Fruit fly (Drosophila melanogaster) whole organism, prepupa: ENCODE measurements around the gene elg1.

Experiments used
- CG10631 ChIP-seq: fragments of 200-800 bp; sonication (Bioruptor generic); optimal IDR thresholded peaks from 2 replicates; lab custom pipeline; 2016; ENCODE audit warnings: missing biosample characterization, missing genetic modification characterization
- CG11294 ChIP-seq: fragments of 200-800 bp; sonication (Bioruptor generic); IDR thresholded peaks from 2 replicates; pipeline ENCODE4 v1.3.6; 2022; ENCODE audit warnings: missing biosample characterization, missing genetic modification characterization
- CG11762 ChIP-seq: fragments of 200-800 bp; sonication (Bioruptor generic); optimal IDR thresholded peaks from 3 replicates; lab custom pipeline; 2016; ENCODE audit warnings: missing biosample characterization, missing genetic modification characterization; ENCODE audit not compliant: insufficient read depth
- CG11902 ChIP-seq: fragments of 200-800 bp; sonication (Bioruptor generic); optimal IDR thresholded peaks from 3 replicates; lab custom pipeline; 2016; ENCODE audit warnings: missing biosample characterization, missing genetic modification characterization
- CG15336 ChIP-seq: fragments of 200-800 bp; sonication (Bioruptor generic); IDR thresholded peaks from 2 replicates; pipeline ENCODE4 v1.3.6; 2022; ENCODE audit warnings: missing biosample characterization, missing genetic modification characterization
- CG1621 ChIP-seq: fragments of 200-800 bp; sonication (Bioruptor generic); optimal IDR thresholded peaks from 3 replicates; lab custom pipeline; 2018; ENCODE audit warnings: missing biosample characterization, mild to moderate bottlenecking, missing genetic modification characterization
- CG3032 ChIP-seq: fragments of 200-800 bp; optimal IDR thresholded peaks from 2 replicates; lab custom pipeline; 2019; ENCODE audit warnings: missing biosample characterization, mild to moderate bottlenecking, missing genetic modification characterization, moderate library complexity
- CG32006 ChIP-seq: fragments of 200-800 bp; sonication (Bioruptor generic); optimal IDR thresholded peaks from 3 replicates; lab custom pipeline; 2017; ENCODE audit warnings: missing biosample characterization, mild to moderate bottlenecking, missing genetic modification characterization
- CG3919 ChIP-seq: fragments of 200-800 bp; sonication (Bioruptor generic); optimal IDR thresholded peaks from 3 replicates; lab custom pipeline; 2016; ENCODE audit warnings: missing biosample characterization, missing genetic modification characterization
- CG6163 ChIP-seq: fragments of 200-800 bp; sonication (Bioruptor generic); IDR thresholded peaks from 3 replicates; pipeline ENCODE4 v1.3.6; 2022; ENCODE audit warnings: missing biosample characterization, missing genetic modification characterization
- CG6276 ChIP-seq: fragments of 200-800 bp; sonication (Bioruptor generic); optimal IDR thresholded peaks from 2 replicates; lab custom pipeline; 2017; ENCODE audit warnings: missing biosample characterization, mild to moderate bottlenecking, missing genetic modification characterization
- CG6808 ChIP-seq: fragments of 200-800 bp; sonication (Bioruptor generic); optimal IDR thresholded peaks from 3 replicates; lab custom pipeline; 2017; ENCODE audit warnings: missing biosample characterization, missing genetic modification characterization, mild to moderate bottlenecking, moderate library complexity, missing genetic modification reagents
- CG9139 ChIP-seq: fragments of 200-800 bp; sonication (Bioruptor generic); optimal IDR thresholded peaks from 3 replicates; lab custom pipeline; 2017; ENCODE audit warnings: missing biosample characterization, mild to moderate bottlenecking, missing genetic modification characterization
- Eip75B ChIP-seq: fragments of 200-800 bp; sonication (Bioruptor generic); optimal IDR thresholded peaks from 3 replicates; lab custom pipeline; 2016; ENCODE audit warnings: missing biosample characterization, missing genetic modification characterization
- Eip78C ChIP-seq: fragments of 200-800 bp; sonication (Bioruptor generic); peaks from one replicate; lab custom pipeline; 2016; ENCODE audit warnings: missing biosample characterization, missing genetic modification characterization
- Ets21C ChIP-seq: fragments of 200-800 bp; sonication (Bioruptor generic); optimal IDR thresholded peaks from 3 replicates; lab custom pipeline; 2016; ENCODE audit warnings: missing biosample characterization, missing genetic modification characterization
- Gug ChIP-seq: fragments of 200-800 bp; sonication (Bioruptor generic); IDR thresholded peaks from 2 replicates; pipeline ENCODE4 v1.3.6; 2022; ENCODE audit warnings: missing biosample characterization, missing genetic modification characterization
- Hr38 ChIP-seq: sonication (Bioruptor generic); optimal IDR thresholded peaks from 2 replicates; lab custom pipeline; 2016; ENCODE audit warnings: missing biosample characterization, missing genetic modification characterization
- Hr39 ChIP-seq: fragments of 200-800 bp; sonication (Bioruptor generic); optimal IDR thresholded peaks from 2 replicates; lab custom pipeline; 2016; ENCODE audit warnings: missing biosample characterization, missing genetic modification characterization
- Hr4 ChIP-seq: fragments of 200-800 bp; sonication (Bioruptor generic); optimal IDR thresholded peaks from 3 replicates; lab custom pipeline; 2016; ENCODE audit warnings: missing biosample characterization, missing genetic modification characterization
- OdsH ChIP-seq: fragments of 200-800 bp; sonication (Bioruptor generic); optimal IDR thresholded peaks from 3 replicates; lab custom pipeline; 2016; ENCODE audit warnings: missing biosample characterization, missing genetic modification characterization
- Smox ChIP-seq: fragments of 200-800 bp; sonication (Bioruptor generic); optimal IDR thresholded peaks from 3 replicates; lab custom pipeline; 2016; ENCODE audit warnings: missing biosample characterization, missing genetic modification characterization
- acj6 ChIP-seq: fragments of 200-800 bp; sonication (Bioruptor generic); optimal IDR thresholded peaks from 3 replicates; lab custom pipeline; 2016; ENCODE audit warnings: missing biosample characterization, missing genetic modification characterization
- cyc ChIP-seq: fragments of 200-800 bp; sonication (Bioruptor generic); optimal IDR thresholded peaks from 3 replicates; lab custom pipeline; 2016; ENCODE audit warnings: missing biosample characterization, missing genetic modification characterization
- dac ChIP-seq: fragments of 200-800 bp; sonication (Bioruptor generic); optimal IDR thresholded peaks from 2 replicates; lab custom pipeline; 2017; ENCODE audit warnings: missing biosample characterization, mild to moderate bottlenecking, missing genetic modification characterization
- dsx ChIP-seq: fragments of 200-800 bp; optimal IDR thresholded peaks from 3 replicates; lab custom pipeline; 2019; ENCODE audit warnings: missing biosample characterization, mild to moderate bottlenecking, missing genetic modification characterization, moderate library complexity; ENCODE audit not compliant: poor library complexity, severe bottlenecking
- eg ChIP-seq: fragments of 200-800 bp; sonication (Bioruptor generic); IDR thresholded peaks from 3 replicates; pipeline ENCODE4 v1.3.6; 2022; ENCODE audit warnings: missing biosample characterization, missing genetic modification characterization
- esn ChIP-seq: fragments of 200-800 bp; sonication (Bioruptor generic); optimal IDR thresholded peaks from 2 replicates; lab custom pipeline; 2016; ENCODE audit warnings: missing biosample characterization, mild to moderate bottlenecking, missing genetic modification characterization, moderate library complexity
- fkh ChIP-seq: fragments of 200-800 bp; sonication (Bioruptor generic); optimal IDR thresholded peaks from 3 replicates; lab custom pipeline; 2017; ENCODE audit warnings: missing biosample characterization, mild to moderate bottlenecking, missing genetic modification characterization, moderate library complexity
- salr ChIP-seq, 2 experiments: fragments of 200-800 bp; sonication (Bioruptor generic); optimal IDR thresholded peaks; 3 replicates each; lab custom pipeline; 2016 to 2018; ENCODE audit warnings: missing biosample characterization in 2 of 2, missing genetic modification characterization in 2 of 2, mild to moderate bottlenecking in 1 of 2
- spab ChIP-seq: fragments of 200-800 bp; sonication (Bioruptor generic); optimal IDR thresholded peaks from 2 replicates; lab custom pipeline; 2017; ENCODE audit warnings: missing biosample characterization, mild to moderate bottlenecking, missing genetic modification characterization, missing genetic modification reagents
- ss ChIP-seq, 2 experiments: fragments of 200-800 bp; sonication (Bioruptor generic); optimal IDR thresholded peaks; 2 replicates in 1 of 2; 3 replicates in 1 of 2; lab custom pipeline; 2017 to 2018; ENCODE audit warnings: mild to moderate bottlenecking in 2 of 2, missing biosample characterization in 2 of 2, missing genetic modification characterization in 2 of 2, moderate library complexity in 1 of 2
- svp ChIP-seq: fragments of 200-800 bp; sonication (Bioruptor generic); peaks from one replicate; lab custom pipeline; 2016; ENCODE audit warnings: missing biosample characterization, missing genetic modification characterization
- vri ChIP-seq: fragments of 200-800 bp; sonication (Bioruptor generic); optimal IDR thresholded peaks from 3 replicates; lab custom pipeline; 2016; ENCODE audit warnings: missing biosample characterization, mild to moderate bottlenecking, missing genetic modification characterization

elg1 gene

dm6 chr3L:16139131-16139530 lies 7.3 kb downstream of the elg1 start:
- TF ChIP-seq cyc (GFP tag; lab: Kevin White, UChicago), result no peak
- TF ChIP-seq CG11762 (GFP tag; lab: Kevin White, UChicago), result no peak
- TF ChIP-seq fkh (GFP tag; lab: Kevin White, UChicago), result no peak
- no peak for TF ChIP-seq dsx (GFP tag; lab: Kevin White, UChicago)
- TF ChIP-seq Gug (GFP tag; lab: Robert Waterston, UW), result no peak
- TF ChIP-seq Hr39 (GFP tag; lab: Kevin White, UChicago), result no peak
- TF ChIP-seq dac (GFP tag; lab: Kevin White, UChicago), result no peak
- no peak for TF ChIP-seq Eip75B (GFP tag; lab: Kevin White, UChicago)
- TF ChIP-seq esn, result no peak
- no peak for TF ChIP-seq CG3032 (tag; lab: Kevin White, UChicago)
- no peak for TF ChIP-seq CG10631 (GFP tag; lab: Kevin White, UChicago)
- TF ChIP-seq Hr4 (GFP tag; lab: Kevin White, UChicago), result no peak
- no peak for TF ChIP-seq ss (GFP tag; optimal IDR thresholded peaks at IDR 0.05; lab: Kevin White, UChicago)
- no peak for TF ChIP-seq spab (GFP tag; lab: Kevin White, UChicago)
- no peak for TF ChIP-seq CG3919 (GFP tag; lab: Kevin White, UChicago)
- TF ChIP-seq svp, result no peak
- no peak for TF ChIP-seq Eip78C (GFP tag; lab: Kevin White, UChicago)
- TF ChIP-seq CG11294 (GFP tag; lab: Robert Waterston, UW), result no peak

- TF ChIP-seq ss (GFP tag; optimal IDR thresholded peaks at IDR 0.05; lab: Kevin White, UChicago) (no peak), CG9139 (no peak), CG6808 (GFP tag; lab: Kevin White, UChicago) (no peak), Smox (GFP tag; lab: Kevin White, UChicago) (no peak), CG6163 (no peak)
Measured at dm6 chr3L:16141556-16141955, 9.7 kb downstream of the elg1 start.

- no peak for TF ChIP-seq spab (GFP tag; lab: Kevin White, UChicago)
- TF ChIP-seq CG11902 (GFP tag; lab: Kevin White, UChicago), result no peak
- TF ChIP-seq CG6163, result peak; percentile 61; the same call in 2 of the 3 replicates
- TF ChIP-seq Eip78C (GFP tag; lab: Kevin White, UChicago), result peak; percentile 64
- no peak for TF ChIP-seq Hr38 (GFP tag; lab: Kevin White, UChicago)
- no peak for TF ChIP-seq OdsH (GFP tag; lab: Kevin White, UChicago)
- no peak for TF ChIP-seq CG32006 (GFP tag; lab: Kevin White, UChicago)
- TF ChIP-seq esn, result no peak
- no peak for TF ChIP-seq Ets21C (GFP tag; lab: Kevin White, UChicago)
- peak; percentile 70; the same call in 2 of the 3 replicates for TF ChIP-seq eg
- no peak for TF ChIP-seq CG6276 (GFP tag; lab: Kevin White, UChicago)
- TF ChIP-seq CG1621 (tag; lab: Kevin White, UChicago), result no peak
- TF ChIP-seq Gug (GFP tag; lab: Robert Waterston, UW), result no peak
- TF ChIP-seq acj6, result peak; percentile 5
- TF ChIP-seq salr (GFP tag; optimal IDR thresholded peaks at IDR 0.05; lab: Kevin White, UChicago), result no peak
- peak; percentile 37 for TF ChIP-seq CG15336
- TF ChIP-seq, all 60 proteins: peak for 5
Measured at dm6 chr3L:16143685-16144539, 12.1 kb downstream of the elg1 start, which contains the start of gene CG32152. CG32152 (minus strand) TSS chr3L:16144036.

dm6 chr3L:16145282-16145681 lies 13.5 kb downstream of the elg1 start:
- TF ChIP-seq OdsH (GFP tag; lab: Kevin White, UChicago), result no peak
- peak; percentile 46 for TF ChIP-seq Eip75B (GFP tag; lab: Kevin White, UChicago)
- no peak for TF ChIP-seq Gug (GFP tag; lab: Robert Waterston, UW)
- peak; percentile 88 for TF ChIP-seq vri (GFP tag; lab: Kevin White, UChicago)
